Worm (Caenorhabditis elegans) whole organism, L4 larva: ENCODE measurements around the gene fbxa-11.

Source experiments
- ama-1 ChIP-seq: fragments of 150-350 bp; optimal IDR thresholded peaks from 2 replicates; lab custom pipeline; 2014; ENCODE audit warnings: inconsistent platforms, mixed read lengths
- ceh-20 ChIP-seq: fragments of 200-800 bp; sonication (Bioruptor generic); IDR thresholded peaks from 2 replicates; pipeline ENCODE4 v1.3.6; 2022; ENCODE audit warnings: missing genetic modification reagents, missing genetic modification characterization, missing compliant biosample characterization
- daf-12 ChIP-seq: fragments of 150-350 bp; optimal IDR thresholded peaks from 2 replicates; lab custom pipeline; 2014; ENCODE audit warnings: missing biosample characterization, missing genetic modification reagents, missing genetic modification characterization
- lin-39 ChIP-seq: fragments of 150-350 bp; optimal IDR thresholded peaks from 2 replicates; lab custom pipeline; 2014; ENCODE audit warnings: missing biosample characterization, missing genetic modification reagents, missing genetic modification characterization
- nhr-48 ChIP-seq: sonication (generic microtip); optimal IDR thresholded peaks from 2 replicates; lab custom pipeline; 2016; ENCODE audit warnings: mild to moderate bottlenecking, missing genetic modification characterization, missing compliant biosample characterization
- vab-7 ChIP-seq: fragments of 200-800 bp; sonication (Bioruptor generic); IDR thresholded peaks from 2 replicates; pipeline ENCODE4 v1.3.6; 2022; ENCODE audit warnings: missing genetic modification reagents, missing genetic modification characterization, missing compliant biosample characterization
- zag-1 ChIP-seq: fragments of 150-350 bp; optimal IDR thresholded peaks from 2 replicates; lab custom pipeline; 2014; ENCODE audit warnings: missing biosample characterization, missing genetic modification characterization

- TF ChIP-seq ama-1 (lab: Kevin White, UChicago) = no peak
- TF ChIP-seq daf-12 (tag; lab: Kevin White, UChicago) = no peak
- TF ChIP-seq ceh-20 (GFP tag; lab: Robert Waterston, UW) = no peak
- no peak for TF ChIP-seq vab-7 (GFP tag; lab: Robert Waterston, UW)
- TF ChIP-seq lin-39 (tag; lab: Kevin White, UChicago) = no peak
- TF ChIP-seq zag-1 (tag; lab: Kevin White, UChicago) = no peak
- no peak for TF ChIP-seq nhr-48 (tag; lab: Kevin White, UChicago)
These were observed 40.9 kb downstream of the fbxa-11 start, which contains the start of gene trp-2 for ce11 chrIII:991581-991980.
